Worm (Caenorhabditis elegans) whole organism, young adult: ENCODE measurements around the gene jnk-1.

Experiments
- F49E8.2 ChIP-seq: sonication (generic microtip); optimal IDR thresholded peaks from 3 replicates; lab custom pipeline; 2017; ENCODE audit warnings: missing genetic modification characterization, mild to moderate bottlenecking, missing compliant biosample characterization, antibody characterized with exemption, moderate library complexity; ENCODE audit not compliant: insufficient read depth
- K11D2.4 ChIP-seq: fragments of 200-800 bp; sonication (Bioruptor generic); IDR thresholded peaks from 2 replicates; pipeline ENCODE4 v1.3.6; 2022; ENCODE audit warnings: missing genetic modification reagents, missing genetic modification characterization, missing compliant biosample characterization
- Y53F4B.3 ChIP-seq: fragments of 200-800 bp; sonication (Bioruptor generic); IDR thresholded peaks from 2 replicates; pipeline ENCODE4 v1.3.6; 2022; ENCODE audit warnings: missing genetic modification reagents, missing genetic modification characterization, missing compliant biosample characterization
- Y79H2A.3 ChIP-seq: fragments of 200-800 bp; sonication (Bioruptor generic); conservative IDR thresholded peaks from 2 replicates; pipeline ENCODE4 v1.3.6; 2022; ENCODE audit warnings: missing genetic modification reagents, missing genetic modification characterization, missing compliant biosample characterization
- ZK185.1 ChIP-seq: sonication (generic microtip); optimal IDR thresholded peaks from 2 replicates; lab custom pipeline; 2016; ENCODE audit warnings: mild to moderate bottlenecking, missing genetic modification characterization, missing compliant biosample characterization; ENCODE audit not compliant: poor library complexity, severe bottlenecking
- ama-1 ChIP-seq, 3 experiments: fragments of 150-350 bp in 1 of 3; sonication (generic microtip) in 2 of 3; optimal IDR thresholded peaks; 2 replicates each; lab custom pipeline; 2014 to 2018; ENCODE audit warnings: missing biosample characterization in 2 of 3, missing genetic modification characterization in 2 of 3, missing genetic modification reagents in 2 of 3
- egl-44 ChIP-seq: fragments of 200-800 bp; sonication (Bioruptor generic); IDR thresholded peaks from 2 replicates; pipeline ENCODE4 v1.3.6; 2022; ENCODE audit warnings: missing genetic modification reagents, missing genetic modification characterization, missing compliant biosample characterization
- snpc-4 ChIP-seq, 5 experiments: fragments of 150-350 bp in 1 of 5; sonication (generic microtip) in 4 of 5; optimal IDR thresholded peaks; 2 replicates each; lab custom pipeline; 2014 to 2018; ENCODE audit warnings: missing genetic modification characterization in 5 of 5, missing biosample characterization in 3 of 5, antibody characterized with exemption in 2 of 5, mild to moderate bottlenecking in 2 of 5, missing compliant biosample characterization in 2 of 5, missing genotype in 2 of 5, moderate library complexity in 2 of 5, missing genetic modification reagents in 1 of 5
- tlf-1 ChIP-seq: fragments of 200-800 bp; sonication (Bioruptor generic); optimal IDR thresholded peaks from 2 replicates; lab custom pipeline; 2018; ENCODE audit warnings: mild to moderate bottlenecking, missing genetic modification characterization, missing compliant biosample characterization

ce11 chrIV:6920063-6920462, 37.4 kb upstream of the jnk-1 start, which contains the start of gene T22D1.18:
- TF ChIP-seq ZK185.1 (no peak), tlf-1 (GFP tag; lab: Kevin White, UChicago) (no peak), Y79H2A.3 (GFP tag; lab: Robert Waterston, UW) (no peak), egl-44 (GFP tag; lab: Robert Waterston, UW) (no peak), Y53F4B.3 (GFP tag; lab: Robert Waterston, UW) (no peak), snpc-4 (GFP tag; optimal IDR thresholded peaks at IDR 0.05; lab: Kevin White, UChicago) (no peak), snpc-4 (tag; optimal IDR thresholded peaks at IDR 0.05; lab: Kevin White, UChicago) (no peak), F49E8.2 (tag; lab: Kevin White, UChicago) (no peak), ama-1 (optimal IDR thresholded peaks at IDR 0.05; lab: Kevin White, UChicago) (no peak), ama-1 (GFP tag; optimal IDR thresholded peaks at IDR 0.05; lab: Kevin White, UChicago) (no peak), K11D2.4 (GFP tag; lab: Robert Waterston, UW) (no peak)
